Fruit fly (Drosophila melanogaster): ENCODE results near the gene CG43386.

Gene CG43386

dm6 chrX:10009794-10010614, 32.8 kb upstream of the CG43386 start, which contains the start of gene Dna2 (continued):
- TF ChIP-seq Dfd (GFP tag; optimal IDR thresholded peaks at IDR 0.05): peak in 1 of 2 experiments; percentile 6
- peak; percentile 65 for TF ChIP-seq slbo (GFP tag; IDR thresholded peaks at IDR 0.05)
- TF ChIP-seq CG4854 (GFP tag; optimal IDR thresholded peaks at IDR 0.05): no peak
- no peak for TF ChIP-seq twi (tag; optimal IDR thresholded peaks at IDR 0.05)
- TF ChIP-seq CG18619 (GFP tag; optimal IDR thresholded peaks at IDR 0.05): no peak
- peak; percentile 8; the same call in 1 of the 2 replicates for TF ChIP-seq CG10959 (GFP tag; IDR thresholded peaks at IDR 0.05)
- no peak for TF ChIP-seq Optix (GFP tag; IDR thresholded peaks at IDR 0.05)
- no peak for TF ChIP-seq CG18764 (GFP tag; optimal IDR thresholded peaks at IDR 0.05)
- TF ChIP-seq scrt (GFP tag; optimal IDR thresholded peaks at IDR 0.05): no peak
- no peak for TF ChIP-seq CG6854 (GFP tag; optimal IDR thresholded peaks at IDR 0.05)
- TF ChIP-seq Sry-δ (GFP tag; optimal IDR thresholded peaks at IDR 0.05): no peak
- TF ChIP-seq Abd-B (GFP tag; optimal IDR thresholded peaks at IDR 0.05): no peak
- peak; percentile 34 for TF ChIP-seq CoRest (tag; optimal IDR thresholded peaks at IDR 0.05)
- TF ChIP-seq row (GFP tag; IDR thresholded peaks at IDR 0.05): peak; percentile 23; the same call in 1 of the 3 replicates
- no peak for TF ChIP-seq CG2120 (GFP tag; optimal IDR thresholded peaks at IDR 0.05)
- TF ChIP-seq Hand (GFP tag; optimal IDR thresholded peaks at IDR 0.05): no peak
- TF ChIP-seq CG30403 (GFP tag; optimal IDR thresholded peaks at IDR 0.05): peak; percentile 11
- no peak for TF ChIP-seq CG17568 (GFP tag; optimal IDR thresholded peaks at IDR 0.05)
- TF ChIP-seq Nf-YB (GFP tag; optimal IDR thresholded peaks at IDR 0.05): no peak
- TF ChIP-seq CG2712 (tag; optimal IDR thresholded peaks at IDR 0.05): peak; percentile 46
- no peak for TF ChIP-seq CG16813 (GFP tag; IDR thresholded peaks at IDR 0.05; ENCODE audit: partially characterized antibody)
- peak; percentile 66 for TF ChIP-seq Sry-β (GFP tag; optimal IDR thresholded peaks at IDR 0.05)
- no peak for TF ChIP-seq prd (optimal IDR thresholded peaks at IDR 0.05)
- peak; percentile 41; the same call in 2 of the 3 replicates for TF ChIP-seq prd (GFP tag; IDR thresholded peaks at IDR 0.05)
- TF ChIP-seq ham (GFP tag; IDR thresholded peaks at IDR 0.05): no peak
- TF ChIP-seq CHES-1-like (GFP tag; optimal IDR thresholded peaks at IDR 0.05): no peak
- no peak for TF ChIP-seq bcd (GFP tag; optimal IDR thresholded peaks at IDR 0.05)
- 0 out of 3 replicates have a peak, but pooled peaks have one; percentile 32 for TF ChIP-seq zfh1 (GFP tag; IDR thresholded peaks at IDR 0.05)
- no peak for TF ChIP-seq Dip3 (GFP tag; optimal IDR thresholded peaks at IDR 0.05)
- no peak for TF ChIP-seq pita (GFP tag; optimal IDR thresholded peaks at IDR 0.05)
- TF ChIP-seq br (optimal IDR thresholded peaks at IDR 0.05): no peak
- no peak for TF ChIP-seq CG18262 (tag; optimal IDR thresholded peaks at IDR 0.05)
- no peak for TF ChIP-seq eve (GFP tag; optimal IDR thresholded peaks at IDR 0.05)
- peak; percentile 1 for TF ChIP-seq NfI (GFP tag; optimal IDR thresholded peaks at IDR 0.05)
- no peak for TF ChIP-seq HHEX (GFP tag; optimal IDR thresholded peaks at IDR 0.05)
- no peak for TF ChIP-seq oc (tag; optimal IDR thresholded peaks at IDR 0.05)
- peak; percentile 23 for TF ChIP-seq Sin3A (optimal IDR thresholded peaks at IDR 0.05)
- peak; percentile 41; the same call in 1 of the 2 replicates for TF ChIP-seq Rfx (GFP tag; IDR thresholded peaks at IDR 0.05)
- TF ChIP-seq vnd (GFP tag; IDR thresholded peaks at IDR 0.05; ENCODE audit: partially characterized antibody): no peak
- peak; percentile 46 for TF ChIP-seq Xbp1 (GFP tag; optimal IDR thresholded peaks at IDR 0.05)
- peak; percentile 95 for TF ChIP-seq CTCF (GFP tag; optimal IDR thresholded peaks at IDR 0.05)
- TF ChIP-seq CG9215 (GFP tag; IDR thresholded peaks at IDR 0.05): peak; percentile 5; the same call in 1 of the 2 replicates
- TF ChIP-seq ttk (GFP tag; IDR thresholded peaks at IDR 0.05): no peak
- TF ChIP-seq CG15269 (tag; optimal IDR thresholded peaks at IDR 0.05): no peak
- TF ChIP-seq Chrac-16 (GFP tag; optimal IDR thresholded peaks at IDR 0.05): peak; percentile 14
- peak; percentile 34; the same call in 1 of the 3 replicates for TF ChIP-seq knrl (GFP tag; IDR thresholded peaks at IDR 0.05; ENCODE audit: partially characterized antibody)
- peak; percentile 27 for TF ChIP-seq CG14710 (tag; optimal IDR thresholded peaks at IDR 0.05)
- no peak for TF ChIP-seq CG8388 (GFP tag; optimal IDR thresholded peaks at IDR 0.05)
- TF ChIP-seq CG4404 (GFP tag; IDR thresholded peaks at IDR 0.05): no peak
- TF ChIP-seq CG11247 (GFP tag; IDR thresholded peaks at IDR 0.05): 0 out of 2 replicates have a peak, but pooled peaks have one; percentile 5
